Worm (Caenorhabditis elegans) whole organism, L4 larva: ENCODE measurements around the gene R07E5.6.

Source experiments
- R02D3.7 ChIP-seq: fragments of 150-350 bp; sonication (generic microtip); optimal IDR thresholded peaks from 3 replicates; lab custom pipeline; 2014; ENCODE audit warnings: missing biosample characterization, missing genetic modification characterization
- Y48G9A.11 ChIP-seq: fragments of 200-800 bp; sonication (Bioruptor generic); IDR thresholded peaks from 2 replicates; pipeline ENCODE4 v1.3.6; 2022; ENCODE audit warnings: missing genetic modification reagents, missing genetic modification characterization, missing compliant biosample characterization
- Y75B8A.6 ChIP-seq: fragments of 200-800 bp; sonication (Bioruptor generic); IDR thresholded peaks from 2 replicates; pipeline ENCODE4 v1.3.6; 2022; ENCODE audit warnings: missing genetic modification reagents, missing genetic modification characterization, missing compliant biosample characterization
- ZK337.2 ChIP-seq: fragments of 200-800 bp; sonication (Bioruptor generic); IDR thresholded peaks from 2 replicates; pipeline ENCODE4 v1.3.6; 2022; ENCODE audit warnings: missing genetic modification reagents, missing genetic modification characterization, missing compliant biosample characterization
- arid-1 ChIP-seq: fragments of 200-800 bp; sonication (Bioruptor generic); conservative IDR thresholded peaks from 2 replicates; pipeline ENCODE4 v1.3.6; 2022; ENCODE audit warnings: missing genetic modification reagents, missing genetic modification characterization, missing compliant biosample characterization
- ceh-28 ChIP-seq: fragments of 150-350 bp; optimal IDR thresholded peaks from 2 replicates; lab custom pipeline; 2014; ENCODE audit warnings: missing biosample characterization, missing genetic modification reagents, missing genetic modification characterization
- ceh-32 ChIP-seq: sonication (generic microtip); optimal IDR thresholded peaks from 2 replicates; lab custom pipeline; 2016; ENCODE audit warnings: mild to moderate bottlenecking, missing genetic modification characterization, missing compliant biosample characterization; ENCODE audit not compliant: poor library complexity
- ceh-62 ChIP-seq: sonication (generic microtip); optimal IDR thresholded peaks from 2 replicates; lab custom pipeline; 2017; ENCODE audit warnings: missing biosample characterization, missing genetic modification characterization
- ceh-82 ChIP-seq: sonication (generic microtip); optimal IDR thresholded peaks from 2 replicates; lab custom pipeline; 2017; ENCODE audit warnings: missing biosample characterization, missing genetic modification characterization
- cey-2 ChIP-seq: sonication (generic microtip); optimal IDR thresholded peaks from 3 replicates; lab custom pipeline; 2017; ENCODE audit warnings: missing genetic modification characterization, mild to moderate bottlenecking, missing compliant biosample characterization, antibody characterized with exemption, borderline replicate concordance; ENCODE audit not compliant: insufficient read depth
- daf-12 ChIP-seq: fragments of 150-350 bp; optimal IDR thresholded peaks from 2 replicates; lab custom pipeline; 2014; ENCODE audit warnings: missing biosample characterization, missing genetic modification reagents, missing genetic modification characterization
- dmd-9 ChIP-seq: fragments of 200-800 bp; sonication (Bioruptor generic); IDR thresholded peaks from 2 replicates; pipeline ENCODE4 v1.3.6; 2022; ENCODE audit warnings: missing genetic modification reagents, missing genetic modification characterization, missing compliant biosample characterization
- dpl-1 ChIP-seq: fragments of 150-350 bp; optimal IDR thresholded peaks from 2 replicates; lab custom pipeline; 2014; ENCODE audit warnings: missing biosample characterization, missing genetic modification reagents, missing genetic modification characterization
- fos-1 ChIP-seq: fragments of 150-350 bp; optimal IDR thresholded peaks from 2 replicates; lab custom pipeline; 2014; ENCODE audit warnings: missing biosample characterization, missing genetic modification characterization
- lin-15B ChIP-seq: fragments of 150-350 bp; sonication (generic microtip); optimal IDR thresholded peaks from 3 replicates; lab custom pipeline; 2014; ENCODE audit warnings: missing biosample characterization, missing genetic modification characterization
- lir-3 ChIP-seq: sonication (generic microtip); optimal IDR thresholded peaks from 2 replicates; lab custom pipeline; 2016; ENCODE audit warnings: mild to moderate bottlenecking, missing genetic modification characterization, missing compliant biosample characterization
- madf-5 ChIP-seq, 2 experiments: fragments of 200-800 bp; sonication (Bioruptor generic); IDR thresholded peaks; 2 replicates each; pipeline ENCODE4 v1.3.6; 2022; ENCODE audit warnings: missing compliant biosample characterization in 2 of 2, missing genetic modification characterization in 2 of 2
- mdt-29 ChIP-seq: fragments of 200-800 bp; sonication (Bioruptor generic); IDR thresholded peaks from 2 replicates; pipeline ENCODE4 v1.3.6; 2022; ENCODE audit warnings: missing genetic modification reagents, missing genetic modification characterization, missing compliant biosample characterization
- mes-2 ChIP-seq: sonication (generic microtip); optimal IDR thresholded peaks from 2 replicates; lab custom pipeline; 2016; ENCODE audit warnings: missing genotype, mild to moderate bottlenecking, missing genetic modification characterization, missing compliant biosample characterization; ENCODE audit not compliant: poor library complexity, severe bottlenecking
- mxl-2 ChIP-seq: fragments of 200-800 bp; sonication (Bioruptor generic); conservative IDR thresholded peaks from 2 replicates; pipeline ENCODE4 v1.3.6; 2022; ENCODE audit warnings: missing genetic modification reagents, missing genetic modification characterization, missing compliant biosample characterization
- mxl-3 ChIP-seq: fragments of 200-800 bp; sonication (Bioruptor generic); optimal IDR thresholded peaks from 2 replicates; lab custom pipeline; 2018; ENCODE audit warnings: mild to moderate bottlenecking, missing genetic modification characterization, missing compliant biosample characterization
- nhr-11 ChIP-seq: fragments of 150-350 bp; optimal IDR thresholded peaks from 2 replicates; lab custom pipeline; 2014; ENCODE audit warnings: missing biosample characterization, missing genetic modification characterization
- nhr-25 ChIP-seq: sonication (generic microtip); optimal IDR thresholded peaks from 2 replicates; lab custom pipeline; 2017; ENCODE audit warnings: missing genetic modification characterization, mild to moderate bottlenecking, missing compliant biosample characterization, antibody characterized with exemption, moderate library complexity, borderline replicate concordance; ENCODE audit not compliant: insufficient read depth
- nhr-41 ChIP-seq: fragments of 200-800 bp; sonication (Bioruptor generic); IDR thresholded peaks from 2 replicates; pipeline ENCODE4 v1.3.6; 2022; ENCODE audit warnings: missing genetic modification reagents, missing genetic modification characterization, missing compliant biosample characterization
- nhr-48 ChIP-seq: sonication (generic microtip); optimal IDR thresholded peaks from 2 replicates; lab custom pipeline; 2016; ENCODE audit warnings: mild to moderate bottlenecking, missing genetic modification characterization, missing compliant biosample characterization
- nhr-76 ChIP-seq: fragments of 150-350 bp; optimal IDR thresholded peaks from 2 replicates; lab custom pipeline; 2014; ENCODE audit warnings: missing biosample characterization, missing genetic modification characterization
- nhr-77 ChIP-seq: fragments of 150-350 bp; optimal IDR thresholded peaks from 2 replicates; lab custom pipeline; 2014; ENCODE audit warnings: missing biosample characterization, missing genetic modification characterization
- php-3 ChIP-seq: fragments of 200-800 bp; sonication (Bioruptor generic); IDR thresholded peaks from 2 replicates; pipeline ENCODE4 v1.3.6; 2022; ENCODE audit warnings: missing genetic modification reagents, missing genetic modification characterization, missing compliant biosample characterization
- pqm-1 ChIP-seq: sonication (generic microtip); optimal IDR thresholded peaks from 2 replicates; lab custom pipeline; 2017; ENCODE audit warnings: missing biosample characterization, missing genetic modification characterization
- saeg-2 ChIP-seq: fragments of 200-800 bp; sonication (Bioruptor generic); IDR thresholded peaks from 2 replicates; pipeline ENCODE4 v1.3.6; 2022; ENCODE audit warnings: missing genetic modification reagents, missing genetic modification characterization, missing compliant biosample characterization
- sdz-12 ChIP-seq: fragments of 200-800 bp; sonication (Bioruptor generic); optimal IDR thresholded peaks from 2 replicates; lab custom pipeline; 2018; ENCODE audit warnings: mild to moderate bottlenecking, missing genetic modification characterization, missing compliant biosample characterization
- set-16 ChIP-seq: fragments of 200-800 bp; sonication (Bioruptor generic); IDR thresholded peaks from 2 replicates; pipeline ENCODE4 v1.3.6; 2022; ENCODE audit warnings: missing genetic modification reagents, missing genetic modification characterization, missing compliant biosample characterization
- skn-1 ChIP-seq: fragments of 150-350 bp; optimal IDR thresholded peaks from 2 replicates; lab custom pipeline; 2014; ENCODE audit warnings: missing biosample characterization, missing genetic modification characterization
- tra-1 ChIP-seq: fragments of 200-800 bp; sonication (Bioruptor generic); IDR thresholded peaks from 2 replicates; pipeline ENCODE4 v1.3.6; 2022; ENCODE audit warnings: missing genetic modification reagents, missing genetic modification characterization, missing compliant biosample characterization
- unc-130 ChIP-seq: sonication (generic microtip); optimal IDR thresholded peaks from 2 replicates; lab custom pipeline; 2016; ENCODE audit warnings: missing genetic modification reagents, missing genetic modification characterization, missing compliant biosample characterization
- zag-1 ChIP-seq: fragments of 150-350 bp; optimal IDR thresholded peaks from 2 replicates; lab custom pipeline; 2014; ENCODE audit warnings: missing biosample characterization, missing genetic modification characterization
- zfp-3 ChIP-seq: fragments of 200-800 bp; sonication (Bioruptor generic); conservative IDR thresholded peaks from 2 replicates; pipeline ENCODE4 v1.3.6; 2022; ENCODE audit warnings: missing genetic modification reagents, missing genetic modification characterization, missing compliant biosample characterization

Gene R07E5.6

ce11 chrIII:4398463-4398862 is at the start of gene R07E5.6:
Gene R07E5.6 (plus strand): TSS chrIII:4398763.
- TF ChIP-seq ceh-28 (tag; lab: Kevin White, UChicago) (peak; percentile 51), mes-2 (no peak), Y48G9A.11 (GFP tag; lab: Robert Waterston, UW) (no peak), fos-1 (tag; lab: Kevin White, UChicago) (no peak), zag-1 (tag; lab: Kevin White, UChicago) (no peak)
- TF ChIP-seq, all 104 proteins: peak for 1

ce11 chrIII:4349799-4350198 is 48.8 kb upstream of the R07E5.6 start, which contains the start of gene B0285.6:
Gene B0285.6 (plus strand): TSS chrIII:4350099.
- TF ChIP-seq mdt-29 (GFP tag; lab: Robert Waterston, UW): no peak
- TF ChIP-seq nhr-25 (tag; lab: Kevin White, UChicago): no peak
- TF ChIP-seq nhr-41 (GFP tag; lab: Robert Waterston, UW): no peak
- TF ChIP-seq tra-1 (GFP tag; lab: Robert Waterston, UW): no peak
- TF ChIP-seq dpl-1 (GFP tag; lab: Kevin White, UChicago): no peak
- no peak for TF ChIP-seq mxl-2 (GFP tag; lab: Robert Waterston, UW)
- no peak for TF ChIP-seq lin-15B
- TF ChIP-seq dmd-9: no peak
- no peak for TF ChIP-seq cey-2 (tag; lab: Kevin White, UChicago)
- TF ChIP-seq R02D3.7 (tag; lab: Kevin White, UChicago): no peak
- TF ChIP-seq ZK337.2 (GFP tag; lab: Robert Waterston, UW): no peak
- TF ChIP-seq nhr-76 (tag; lab: Kevin White, UChicago): no peak
- no peak for TF ChIP-seq madf-5 (GFP tag; IDR thresholded peaks at IDR 0.05; lab: Robert Waterston, UW)
- TF ChIP-seq Y48G9A.11 (GFP tag; lab: Robert Waterston, UW): no peak
- no peak for TF ChIP-seq nhr-48 (tag; lab: Kevin White, UChicago)
- no peak for TF ChIP-seq saeg-2
- TF ChIP-seq arid-1 (GFP tag; lab: Robert Waterston, UW): no peak
- no peak for TF ChIP-seq ceh-62 (tag; lab: Kevin White, UChicago)
- TF ChIP-seq ceh-32 (tag; lab: Kevin White, UChicago): no peak
- TF ChIP-seq, all 104 proteins: peak for 0

ce11 chrIII:4356384-4356783 is 42.2 kb upstream of the R07E5.6 start, which contains the start of gene mnp-1:
Gene mnp-1 (plus strand): TSS chrIII:4356594.
- no peak for TF ChIP-seq daf-12 (tag; lab: Kevin White, UChicago)
- peak; percentile 65 for TF ChIP-seq set-16 (GFP tag; lab: Robert Waterston, UW)
- TF ChIP-seq zfp-3 (GFP tag; lab: Robert Waterston, UW): no peak
- TF ChIP-seq tra-1 (GFP tag; lab: Robert Waterston, UW): no peak
- TF ChIP-seq nhr-11 (tag; lab: Kevin White, UChicago): no peak
- TF ChIP-seq nhr-41 (GFP tag; lab: Robert Waterston, UW): no peak

ce11 chrIII:4357438-4357837 is 41.1 kb upstream of the R07E5.6 start:
- TF ChIP-seq Y75B8A.6 (GFP tag; lab: Robert Waterston, UW) (no peak), ceh-82 (no peak), php-3 (GFP tag; lab: Robert Waterston, UW) (no peak), skn-1 (no peak), mxl-3 (GFP tag; lab: Kevin White, UChicago) (peak; percentile 14), unc-130 (no peak), nhr-77 (no peak), sdz-12 (GFP tag; lab: Kevin White, UChicago) (no peak), pqm-1 (peak; percentile 72), lir-3 (tag; lab: Kevin White, UChicago) (no peak)
